Worm (Caenorhabditis elegans): ENCODE results near the gene nstp-1.

nstp-1 gene

ce11 chrIV:9000664-9001063 lies 16.0 kb downstream of the nstp-1 start:
- TF ChIP-seq rpc-1 (optimal IDR thresholded peaks at IDR 0.05) (peak; percentile 41), rpc-1 (tag; optimal IDR thresholded peaks at IDR 0.05) (peak; percentile 70), lin-26 (GFP tag; IDR thresholded peaks at IDR 0.05) (0 out of 2 replicates have a peak, but pooled peaks have one; percentile 25), hmg-1.2 (GFP tag; IDR thresholded peaks at IDR 0.05) (0 out of 2 replicates have a peak, but pooled peaks have one; percentile 7), mes-4 (tag; optimal IDR thresholded peaks at IDR 0.05) (no peak), Y95B8A.8 (GFP tag; IDR thresholded peaks at IDR 0.05) (no peak), B0261.1 (tag; optimal IDR thresholded peaks at IDR 0.05) (peak; percentile 45), ets-4 (GFP tag; optimal IDR thresholded peaks at IDR 0.05) (no peak), snpc-3.4 (tag; optimal IDR thresholded peaks at IDR 0.05) (peak; percentile 35), tbp1 (GFP tag; optimal IDR thresholded peaks at IDR 0.05) (peak; percentile 80)

DNA sequence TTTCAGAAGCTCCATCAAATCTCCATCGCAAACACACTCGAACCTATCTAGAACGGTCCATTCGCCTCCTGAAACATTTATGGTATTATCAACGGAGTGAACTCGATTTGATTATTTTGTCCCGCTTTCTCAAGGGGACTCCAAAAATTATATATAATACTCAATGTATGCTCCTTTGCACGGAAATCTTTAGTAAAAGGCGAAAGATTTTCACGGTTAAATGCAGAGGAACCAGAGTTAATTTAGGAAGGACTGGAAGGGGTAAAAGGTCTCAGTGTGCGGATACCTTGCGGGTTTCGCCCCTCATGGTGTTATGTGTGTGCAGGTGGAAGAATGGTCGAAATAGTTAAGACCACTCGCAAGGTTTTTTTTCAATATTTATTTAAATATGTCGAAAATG lies 16.5 kb downstream of the nstp-1 start:
- TF ChIP-seq atf-7 (tag; optimal IDR thresholded peaks at IDR 0.05) (no peak), attf-6 (GFP tag; IDR thresholded peaks at IDR 0.05) (peak; percentile 90), snpc-3.4 (tag; optimal IDR thresholded peaks at IDR 0.05) (peak; percentile 81), lin-26 (GFP tag; IDR thresholded peaks at IDR 0.05) (peak; percentile 56; the same call in 1 of the 2 replicates), hlh-12 (tag; optimal IDR thresholded peaks at IDR 0.05) (no peak), pbrm-1 (GFP tag; IDR thresholded peaks at IDR 0.05) (peak; percentile 57; the same call in 1 of the 2 replicates), snpc-4 (GFP tag; optimal IDR thresholded peaks at IDR 0.05) (peak; percentile 92), snpc-4 (tag; optimal IDR thresholded peaks at IDR 0.05) (peak; percentile 84 to 95 (median 94)), snpc-1.1 (tag; optimal IDR thresholded peaks at IDR 0.05; ENCODE audit: insufficient read depth) (peak; percentile 93), D2030.7 (GFP tag; IDR thresholded peaks at IDR 0.05) (peak; percentile 69; the same call in 1 of the 2 replicates), snpc-1.3 (tag; optimal IDR thresholded peaks at IDR 0.05; ENCODE audit: insufficient read depth) (peak; percentile 73), F49E8.2 (tag; optimal IDR thresholded peaks at IDR 0.05; ENCODE audit: insufficient read depth) (peak; percentile 26), lsl-1 (GFP tag; optimal IDR thresholded peaks at IDR 0.05) (peak; percentile 20), attf-3 (GFP tag; conservative IDR thresholded peaks at IDR 0.05) (no peak), ztf-18 (tag; optimal IDR thresholded peaks at IDR 0.05) (no peak), tbp1 (GFP tag; optimal IDR thresholded peaks at IDR 0.05) (peak; percentile 74), hmg-1.2 (GFP tag; IDR thresholded peaks at IDR 0.05) (peak; percentile 89), him-1 (tag; optimal IDR thresholded peaks at IDR 0.05) (peak; percentile 69)

DNA sequence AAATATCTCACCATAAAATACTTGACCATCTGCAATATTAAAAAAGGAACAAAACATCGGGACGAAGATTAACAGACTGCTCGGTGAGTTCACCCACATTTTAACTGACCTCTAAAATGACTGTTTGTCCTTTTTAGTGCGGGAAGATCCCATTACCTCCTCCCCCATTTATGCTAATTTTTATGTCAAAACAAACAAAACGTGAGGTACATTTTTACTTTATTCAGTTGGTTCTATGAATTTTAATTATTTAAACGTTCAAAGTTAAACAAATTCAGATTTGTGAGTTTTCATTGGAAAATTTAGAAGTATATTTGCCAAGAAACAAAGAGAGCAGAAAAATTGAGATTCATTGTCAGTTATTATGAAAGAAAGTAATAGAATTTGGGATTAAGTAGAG lies 18.0 kb downstream of the nstp-1 start, which contains the start of gene C53D6.8:
C53D6.8 (minus strand) TSS at position 101 of the 400 bp plus-strand sequence.
- no peak for TF ChIP-seq B0019.2 (GFP tag; conservative IDR thresholded peaks at IDR 0.05)
- no peak for TF ChIP-seq ztf-18 (tag; optimal IDR thresholded peaks at IDR 0.05)
- TF ChIP-seq ceh-91 (GFP tag; IDR thresholded peaks at IDR 0.05): no peak
- TF ChIP-seq efl-1 (GFP tag; optimal IDR thresholded peaks at IDR 0.05): no peak
- no peak for TF ChIP-seq attf-6 (GFP tag; IDR thresholded peaks at IDR 0.05)
- no peak for TF ChIP-seq bed-2 (GFP tag; IDR thresholded peaks at IDR 0.05)
- TF ChIP-seq ztf-3 (GFP tag; optimal IDR thresholded peaks at IDR 0.05): no peak
- no peak for TF ChIP-seq lag-1 (GFP tag; IDR thresholded peaks at IDR 0.05)
- no peak for TF ChIP-seq hlh-12 (tag; optimal IDR thresholded peaks at IDR 0.05)
- no peak for TF ChIP-seq F10E7.11 (tag; optimal IDR thresholded peaks at IDR 0.05)
- no peak for TF ChIP-seq Y53F4B.3 (GFP tag; IDR thresholded peaks at IDR 0.05)
- TF ChIP-seq akir-1 (GFP tag; optimal IDR thresholded peaks at IDR 0.05): no peak
- no peak for TF ChIP-seq somi-1 (GFP tag; optimal IDR thresholded peaks at IDR 0.05)
- TF ChIP-seq lir-1 (GFP tag; conservative IDR thresholded peaks at IDR 0.05): no peak
- no peak for TF ChIP-seq nfya-1 (tag; optimal IDR thresholded peaks at IDR 0.05; ENCODE audit: borderline replicate concordance, insufficient read depth)
- TF ChIP-seq lin-40 (tag; optimal IDR thresholded peaks at IDR 0.05): no peak
- no peak for TF ChIP-seq sptf-2 (GFP tag; optimal IDR thresholded peaks at IDR 0.05)
- no peak for TF ChIP-seq dpl-1 (GFP tag; optimal IDR thresholded peaks at IDR 0.05)
- TF ChIP-seq T26A5.8 (tag; optimal IDR thresholded peaks at IDR 0.05): no peak
- no peak for TF ChIP-seq aptf-2 (GFP tag; conservative IDR thresholded peaks at IDR 0.05)

Measured in whole organism, young adult.